Fruit fly (Drosophila melanogaster) whole organism, embryonic: ENCODE data around the gene Hex-t2.

Experiments
- Awh ChIP-seq: fragments of 200-800 bp; sonication (Bioruptor generic); IDR thresholded peaks from 2 replicates; pipeline ENCODE4, ENCODE4 v1.3.6; 2022; ENCODE audit warnings: missing biosample characterization, missing genetic modification characterization
- CG10209 ChIP-seq: fragments of 200-800 bp; sonication (Bioruptor generic); optimal IDR thresholded peaks from 3 replicates; lab custom pipeline; 2017; ENCODE audit warnings: missing biosample characterization, mild to moderate bottlenecking, missing genetic modification characterization, missing genetic modification reagents
- CG10543 ChIP-seq: fragments of 200-800 bp; sonication (Bioruptor generic); optimal IDR thresholded peaks from 3 replicates; lab custom pipeline; 2017; ENCODE audit warnings: missing biosample characterization, mild to moderate bottlenecking, missing genetic modification characterization, moderate library complexity
- CG11093 ChIP-seq: fragments of 200-800 bp; sonication (Bioruptor generic); IDR thresholded peaks from 3 replicates; pipeline ENCODE4 v1.3.6; 2022; ENCODE audit warnings: missing biosample characterization, missing genetic modification characterization
- CG13123 ChIP-seq: fragments of 200-800 bp; sonication (Bioruptor generic); optimal IDR thresholded peaks from 2 replicates; lab custom pipeline; 2016; ENCODE audit warnings: missing biosample characterization, missing genetic modification characterization
- CG13894 ChIP-seq: fragments of 200-800 bp; sonication (Bioruptor generic); optimal IDR thresholded peaks from 3 replicates; lab custom pipeline; 2018; ENCODE audit warnings: missing biosample characterization, mild to moderate bottlenecking, missing genetic modification characterization, moderate library complexity
- CG16779 ChIP-seq: fragments of 200-800 bp; sonication (Bioruptor generic); IDR thresholded peaks from 2 replicates; pipeline ENCODE4 v1.3.6; 2022; ENCODE audit warnings: missing biosample characterization, missing genetic modification characterization
- CG17361 ChIP-seq: fragments of 200-800 bp; sonication (Bioruptor generic); IDR thresholded peaks from 3 replicates; pipeline ENCODE4 v1.3.6; 2022; ENCODE audit warnings: missing biosample characterization, missing genetic modification characterization
- CG18262 ChIP-seq: fragments of 200-800 bp; optimal IDR thresholded peaks from 3 replicates; lab custom pipeline; 2019; ENCODE audit warnings: missing biosample characterization, mild to moderate bottlenecking, missing genetic modification characterization, moderate library complexity
- CG18599 ChIP-seq: fragments of 200-800 bp; sonication (Bioruptor generic); optimal IDR thresholded peaks from 3 replicates; lab custom pipeline; 2017; ENCODE audit warnings: missing biosample characterization, missing genetic modification characterization, mild to moderate bottlenecking, moderate library complexity, missing genetic modification reagents
- CG2116 ChIP-seq: fragments of 200-800 bp; sonication (Bioruptor generic); optimal IDR thresholded peaks from 3 replicates; lab custom pipeline; 2018; ENCODE audit warnings: missing biosample characterization, mild to moderate bottlenecking, missing genetic modification characterization
- CG3281 ChIP-seq: fragments of 200-800 bp; sonication (Bioruptor generic); optimal IDR thresholded peaks from 3 replicates; lab custom pipeline; 2017; ENCODE audit warnings: missing biosample characterization, mild to moderate bottlenecking, missing genetic modification characterization
- CG43689 ChIP-seq: fragments of 200-800 bp; sonication (Bioruptor generic); IDR thresholded peaks from 2 replicates; pipeline ENCODE4 v1.3.6; 2022; ENCODE audit warnings: missing biosample characterization, missing genetic modification characterization
- CG5180 ChIP-seq: fragments of 200-800 bp; sonication (Bioruptor generic); optimal IDR thresholded peaks from 3 replicates; lab custom pipeline; 2017; ENCODE audit warnings: missing biosample characterization, missing genetic modification characterization, mild to moderate bottlenecking, moderate library complexity, missing genetic modification reagents
- CG6175 ChIP-seq: fragments of 200-800 bp; sonication (Bioruptor generic); IDR thresholded peaks from 3 replicates; pipeline ENCODE4 v1.3.6; 2022; ENCODE audit warnings: missing biosample characterization, missing genetic modification characterization
- CG6813 ChIP-seq: fragments of 200-800 bp; sonication (Bioruptor generic); optimal IDR thresholded peaks from 2 replicates; lab custom pipeline; 2017; ENCODE audit warnings: missing biosample characterization, missing genetic modification characterization, mild to moderate bottlenecking, moderate library complexity, missing genetic modification reagents
- CHES-1-like ChIP-seq: fragments of 200-800 bp; sonication (Bioruptor generic); optimal IDR thresholded peaks from 2 replicates; lab custom pipeline; 2016; ENCODE audit warnings: missing biosample characterization, missing genetic modification characterization
- Ets65A ChIP-seq: fragments of 200-800 bp; sonication (Bioruptor generic); peaks from one replicate; lab custom pipeline; 2016; ENCODE audit warnings: missing biosample characterization, missing genetic modification characterization
- NC2α ChIP-seq: fragments of 200-800 bp; sonication (Bioruptor generic); optimal IDR thresholded peaks from 2 replicates; lab custom pipeline; 2016; ENCODE audit warnings: missing biosample characterization, missing genetic modification characterization
- Nf-YA ChIP-seq: fragments of 200-800 bp; sonication (Bioruptor generic); IDR thresholded peaks from 2 replicates; pipeline ENCODE4 v1.3.6; 2022; ENCODE audit warnings: missing biosample characterization, missing genetic modification characterization
- Optix ChIP-seq: fragments of 200-800 bp; sonication (Bioruptor generic); IDR thresholded peaks from 3 replicates; pipeline ENCODE4 v1.3.6; 2022; ENCODE audit warnings: missing biosample characterization, missing genetic modification characterization
- Ptx1 ChIP-seq: fragments of 200-800 bp; sonication (Bioruptor generic); IDR thresholded peaks from 2 replicates; pipeline ENCODE4 v1.3.6; 2022; ENCODE audit warnings: missing biosample characterization, missing genetic modification characterization
- Scr ChIP-seq: fragments of 200-800 bp; sonication (Bioruptor generic); IDR thresholded peaks from 2 replicates; pipeline ENCODE4 v1.3.6; 2022; ENCODE audit warnings: missing biosample characterization, missing genetic modification characterization; ENCODE audit not compliant: partially characterized antibody
- Sry-δ ChIP-seq: fragments of 200-800 bp; sonication (Bioruptor generic); optimal IDR thresholded peaks from 2 replicates; lab custom pipeline; 2016; ENCODE audit warnings: missing biosample characterization, missing genetic modification characterization
- Usf ChIP-seq: fragments of 200-800 bp; sonication (Bioruptor generic); optimal IDR thresholded peaks from 2 replicates; lab custom pipeline; 2017; ENCODE audit warnings: missing genotype, missing biosample characterization, missing genetic modification characterization
- Xbp1 ChIP-seq: fragments of 200-800 bp; sonication (Bioruptor generic); optimal IDR thresholded peaks from 3 replicates; lab custom pipeline; 2016; ENCODE audit warnings: missing biosample characterization, mild to moderate bottlenecking, missing genetic modification characterization
- bab2 ChIP-seq: fragments of 200-800 bp; sonication (Bioruptor generic); optimal IDR thresholded peaks from 2 replicates; lab custom pipeline; 2016; ENCODE audit warnings: missing biosample characterization, missing genetic modification characterization
- chinmo ChIP-seq: fragments of 200-800 bp; sonication (Bioruptor generic); IDR thresholded peaks from 4 replicates; pipeline ENCODE4 v1.3.6; 2022; ENCODE audit warnings: missing biosample characterization, missing genetic modification characterization; ENCODE audit not compliant: partially characterized antibody
- chm ChIP-seq: fragments of 200-800 bp; sonication (Bioruptor generic); IDR thresholded peaks from 2 replicates; pipeline ENCODE4 v1.3.6; 2022; ENCODE audit warnings: missing biosample characterization, missing genetic modification characterization
- chn ChIP-seq: fragments of 200-800 bp; sonication (Bioruptor generic); optimal IDR thresholded peaks from 2 replicates; lab custom pipeline; 2016; ENCODE audit warnings: missing biosample characterization, missing genetic modification characterization
- en ChIP-seq: fragments of 200-800 bp; sonication (Bioruptor generic); optimal IDR thresholded peaks from 2 replicates; lab custom pipeline; 2016; ENCODE audit warnings: missing biosample characterization, missing genetic modification characterization
- esg ChIP-seq: fragments of 200-800 bp; sonication (Bioruptor generic); conservative IDR thresholded peaks from 2 replicates; pipeline ENCODE4 v1.3.6; 2022; ENCODE audit warnings: missing biosample characterization, missing genetic modification characterization
- fd102C ChIP-seq: fragments of 200-800 bp; sonication (Bioruptor generic); optimal IDR thresholded peaks from 2 replicates; lab custom pipeline; 2018; ENCODE audit warnings: missing biosample characterization, mild to moderate bottlenecking, missing genetic modification characterization, moderate library complexity
- ftz-f1 ChIP-seq: fragments of 200-800 bp; sonication (Bioruptor generic); optimal IDR thresholded peaks from 2 replicates; lab custom pipeline; 2016; ENCODE audit warnings: missing biosample characterization, missing genetic modification characterization
- gce ChIP-seq: fragments of 200-800 bp; sonication (Bioruptor generic); IDR thresholded peaks from 3 replicates; pipeline ENCODE4 v1.3.6; 2022; ENCODE audit warnings: missing biosample characterization, missing genetic modification characterization
- gem ChIP-seq: fragments of 200-800 bp; sonication (Bioruptor generic); optimal IDR thresholded peaks from 2 replicates; lab custom pipeline; 2019; ENCODE audit warnings: missing biosample characterization, mild to moderate bottlenecking, missing genetic modification characterization, moderate library complexity
- knrl ChIP-seq: fragments of 200-800 bp; sonication (Bioruptor generic); IDR thresholded peaks from 3 replicates; pipeline ENCODE4 v1.3.6; 2022; ENCODE audit warnings: missing biosample characterization, missing genetic modification characterization; ENCODE audit not compliant: partially characterized antibody
- lola ChIP-seq, 3 experiments: fragments of >200 bp in 2 of 3; fragments of 200-800 bp in 1 of 3; sonication (Bioruptor generic) in 1 of 3; optimal IDR thresholded peaks; 2 replicates each; lab custom pipeline; 2017 to 2019; ENCODE audit warnings: missing biosample characterization in 3 of 3, missing genetic modification characterization in 3 of 3, mild to moderate bottlenecking in 1 of 3, moderate library complexity in 1 of 3
- pb ChIP-seq: fragments of 200-800 bp; sonication (Bioruptor generic); optimal IDR thresholded peaks from 3 replicates; lab custom pipeline; 2016; ENCODE audit warnings: missing biosample characterization, missing genetic modification characterization
- prd ChIP-seq, 3 experiments: fragments of >200 bp in 2 of 3; fragments of 200-800 bp in 1 of 3; sonication (Bioruptor generic) in 1 of 3; optimal IDR thresholded peaks in 2 of 3; IDR thresholded peaks in 1 of 3; 2 replicates in 2 of 3; 3 replicates in 1 of 3; pipeline versions ENCODE4 v1.3.6 to Lab custom; 2017 to 2022; ENCODE audit warnings: missing biosample characterization in 1 of 3, missing genetic modification characterization in 1 of 3
- sens ChIP-seq: fragments of 200-800 bp; sonication (Bioruptor generic); peaks from one replicate; lab custom pipeline; 2016; ENCODE audit warnings: missing biosample characterization, missing genetic modification characterization
- so ChIP-seq: fragments of 200-800 bp; sonication (Bioruptor generic); IDR thresholded peaks from 3 replicates; pipeline ENCODE4 v1.3.6; 2022; ENCODE audit warnings: missing biosample characterization, missing genetic modification characterization
- stwl ChIP-seq: fragments of 200-800 bp; sonication (Bioruptor generic); optimal IDR thresholded peaks from 3 replicates; lab custom pipeline; 2018; ENCODE audit warnings: missing biosample characterization, mild to moderate bottlenecking, missing genetic modification characterization, moderate library complexity

Hex-t2 gene

dm6 chr3R:26496356-26496755 lies 45.9 kb downstream of the Hex-t2 start (continued):
- TF ChIP-seq bab2 (GFP tag; lab: Kevin White, UChicago), result no peak
- no peak for TF ChIP-seq Nf-YA (GFP tag; lab: Robert Waterston, UW)
- no peak for TF ChIP-seq NC2α (GFP tag; lab: Kevin White, UChicago)
- TF ChIP-seq CG13123 (GFP tag; lab: Kevin White, UChicago), result no peak
- TF ChIP-seq en (GFP tag; lab: Kevin White, UChicago), result no peak
- TF ChIP-seq gce (GFP tag; lab: Robert Waterston, UW), result no peak
- TF ChIP-seq Ptx1, result 0 out of 2 replicates have a peak, but pooled peaks have one; percentile 14
- no peak for TF ChIP-seq Xbp1 (GFP tag; lab: Kevin White, UChicago)
- no peak for TF ChIP-seq so (GFP tag; lab: Robert Waterston, UW)
- TF ChIP-seq CG13894 (tag; lab: Kevin White, UChicago), result no peak
- TF ChIP-seq esg, result 0 out of 2 replicates have a peak, but pooled peaks have one; percentile 6
- TF ChIP-seq prd (optimal IDR thresholded peaks at IDR 0.05; lab: Kevin White, UChicago), result no peak
- 0 out of 3 replicates have a peak, but pooled peaks have one; percentile 33 for TF ChIP-seq prd (GFP tag; IDR thresholded peaks at IDR 0.05; lab: Robert Waterston, UW)
- TF ChIP-seq stwl (tag; lab: Kevin White, UChicago), result no peak
- no peak for TF ChIP-seq Sry-δ (GFP tag; lab: Kevin White, UChicago)
- TF ChIP-seq CG5180, result no peak
- no peak for TF ChIP-seq CG3281 (GFP tag; lab: Kevin White, UChicago)
- no peak for TF ChIP-seq lola (GFP tag; optimal IDR thresholded peaks at IDR 0.05; lab: Kevin White, UChicago)
- no peak for TF ChIP-seq CG6813 (GFP tag; lab: Kevin White, UChicago)
- TF ChIP-seq fd102C, result no peak
- no peak for TF ChIP-seq CG43689 (GFP tag; lab: Robert Waterston, UW)
- no peak for TF ChIP-seq CHES-1-like (GFP tag; lab: Kevin White, UChicago)
- no peak for TF ChIP-seq CG18262 (tag; lab: Kevin White, UChicago)
- TF ChIP-seq CG17361 (GFP tag; lab: Robert Waterston, UW), result no peak
- peak; percentile 33 for TF ChIP-seq sens (GFP tag; lab: Kevin White, UChicago)
- TF ChIP-seq ftz-f1 (GFP tag; lab: Kevin White, UChicago), result no peak
- no peak for TF ChIP-seq CG10209 (GFP tag; lab: Kevin White, UChicago)
- no peak for TF ChIP-seq Usf (GFP tag; lab: Kevin White, UChicago)
- no peak for TF ChIP-seq CG18599 (GFP tag; lab: Kevin White, UChicago)
- no peak for TF ChIP-seq Optix (GFP tag; lab: Robert Waterston, UW)
- TF ChIP-seq CG10543, result no peak
- TF ChIP-seq chinmo, result no peak
- no peak for TF ChIP-seq CG11093 (GFP tag; lab: Robert Waterston, UW)
- TF ChIP-seq chm (GFP tag; lab: Robert Waterston, UW), result no peak
- TF ChIP-seq CG16779 (GFP tag; lab: Robert Waterston, UW), result no peak
- peak; percentile 34 for TF ChIP-seq Ets65A (GFP tag; lab: Kevin White, UChicago)
- TF ChIP-seq Awh, result no peak
- TF ChIP-seq CG2116 (GFP tag; lab: Kevin White, UChicago), result no peak
- no peak for TF ChIP-seq pb (GFP tag; lab: Kevin White, UChicago)
- TF ChIP-seq CG6175 (GFP tag; lab: Robert Waterston, UW), result no peak
- no peak for TF ChIP-seq Scr (GFP tag; lab: Robert Waterston, UW)
- no peak for TF ChIP-seq knrl (GFP tag; lab: Robert Waterston, UW)
- no peak for TF ChIP-seq chn (GFP tag; lab: Kevin White, UChicago)
- peak; percentile 9 for TF ChIP-seq gem (tag; lab: Kevin White, UChicago)
